Fruit fly (Drosophila melanogaster) whole organism, embryonic: ENCODE measurements around the gene CG31867.

ENCODE experiments used
- Atf6 ChIP-seq: fragments of 200-800 bp; sonication (Bioruptor generic); IDR thresholded peaks from 2 replicates; pipeline ENCODE4 v1.3.6; 2022; ENCODE audit warnings: missing biosample characterization, missing genetic modification characterization
- B-H1 ChIP-seq: fragments of 200-800 bp; sonication (Bioruptor generic); IDR thresholded peaks from 3 replicates; pipeline ENCODE4 v1.3.6; 2022; ENCODE audit warnings: missing biosample characterization, missing genetic modification characterization
- CG10366 ChIP-seq: fragments of 200-800 bp; sonication (Bioruptor generic); IDR thresholded peaks from 2 replicates; pipeline ENCODE4 v1.3.6; 2022; ENCODE audit warnings: missing biosample characterization, missing genetic modification characterization
- CG11085 ChIP-seq: fragments of 200-800 bp; sonication (Bioruptor generic); IDR thresholded peaks from 2 replicates; pipeline ENCODE4 v1.3.6; 2022; ENCODE audit warnings: missing biosample characterization, missing genetic modification characterization
- CG13296 ChIP-seq: fragments of 200-800 bp; sonication (Bioruptor generic); optimal IDR thresholded peaks from 3 replicates; lab custom pipeline; 2018; ENCODE audit warnings: missing biosample characterization, mild to moderate bottlenecking, missing genetic modification characterization
- CG14965 ChIP-seq: fragments of 200-800 bp; sonication (Bioruptor generic); optimal IDR thresholded peaks from 2 replicates; lab custom pipeline; 2016; ENCODE audit warnings: missing biosample characterization, missing genetic modification characterization, borderline replicate concordance
- CG17802 ChIP-seq: fragments of 200-800 bp; sonication (Bioruptor generic); optimal IDR thresholded peaks from 2 replicates; lab custom pipeline; 2018; ENCODE audit warnings: missing biosample characterization, mild to moderate bottlenecking, missing genetic modification characterization, moderate library complexity
- CG32532 ChIP-seq: fragments of 200-800 bp; sonication (Bioruptor generic); IDR thresholded peaks from 2 replicates; pipeline ENCODE4 v1.3.6; 2022; ENCODE audit warnings: missing biosample characterization, missing genetic modification characterization
- CG3407 ChIP-seq: fragments of 200-800 bp; sonication (Bioruptor generic); optimal IDR thresholded peaks from 2 replicates; lab custom pipeline; 2018; ENCODE audit warnings: missing biosample characterization, mild to moderate bottlenecking, missing genetic modification characterization
- CG4282 ChIP-seq: fragments of 200-800 bp; sonication (Bioruptor generic); optimal IDR thresholded peaks from 2 replicates; lab custom pipeline; 2016; ENCODE audit warnings: missing biosample characterization, missing genetic modification characterization
- CG4424 ChIP-seq: fragments of 200-800 bp; sonication (Bioruptor generic); optimal IDR thresholded peaks from 3 replicates; lab custom pipeline; 2016; ENCODE audit warnings: missing biosample characterization, missing genetic modification characterization
- CG4854 ChIP-seq: fragments of 200-800 bp; sonication (Bioruptor generic); optimal IDR thresholded peaks from 2 replicates; lab custom pipeline; 2016; ENCODE audit warnings: missing biosample characterization, missing genetic modification characterization, inconsistent platforms
- CG6175 ChIP-seq: fragments of 200-800 bp; sonication (Bioruptor generic); IDR thresholded peaks from 3 replicates; pipeline ENCODE4 v1.3.6; 2022; ENCODE audit warnings: missing biosample characterization, missing genetic modification characterization
- CG6272 ChIP-seq: fragments of 200-800 bp; sonication (Bioruptor generic); IDR thresholded peaks from 2 replicates; pipeline ENCODE4 v1.3.6; 2022; ENCODE audit warnings: missing biosample characterization, missing genetic modification characterization
- CG6683 ChIP-seq: fragments of 200-800 bp; sonication (Bioruptor generic); optimal IDR thresholded peaks from 2 replicates; lab custom pipeline; 2017; ENCODE audit warnings: missing biosample characterization, mild to moderate bottlenecking, missing genetic modification characterization, missing genetic modification reagents
- CG6791 ChIP-seq: fragments of 200-800 bp; sonication (Bioruptor generic); IDR thresholded peaks from 3 replicates; pipeline ENCODE4 v1.3.6; 2022; ENCODE audit warnings: missing biosample characterization, missing genetic modification characterization; ENCODE audit not compliant: partially characterized antibody
- CG7357 ChIP-seq: fragments of 200-800 bp; sonication (Bioruptor generic); IDR thresholded peaks from 3 replicates; pipeline ENCODE4 v1.3.6; 2022; ENCODE audit warnings: missing biosample characterization, missing genetic modification characterization
- CG8359 ChIP-seq: fragments of 200-800 bp; sonication (Bioruptor generic); optimal IDR thresholded peaks from 2 replicates; lab custom pipeline; 2017; ENCODE audit warnings: missing biosample characterization, mild to moderate bottlenecking, missing genetic modification characterization, borderline replicate concordance
- CG9609 ChIP-seq: fragments of 200-800 bp; sonication (Bioruptor generic); optimal IDR thresholded peaks from 3 replicates; lab custom pipeline; 2016; ENCODE audit warnings: missing biosample characterization, missing genetic modification characterization
- CTCF ChIP-seq: fragments of 200-800 bp; sonication (Bioruptor generic); optimal IDR thresholded peaks from 2 replicates; lab custom pipeline; 2017; ENCODE audit warnings: missing biosample characterization, mild to moderate bottlenecking, missing genetic modification characterization, moderate library complexity
- Ets65A ChIP-seq: fragments of 200-800 bp; sonication (Bioruptor generic); peaks from one replicate; lab custom pipeline; 2016; ENCODE audit warnings: missing biosample characterization, missing genetic modification characterization
- Gug ChIP-seq: fragments of 200-800 bp; sonication (Bioruptor generic); IDR thresholded peaks from 4 replicates; pipeline ENCODE4 v1.3.6; 2022; ENCODE audit warnings: missing biosample characterization, missing genetic modification characterization
- H15 ChIP-seq: fragments of 200-800 bp; sonication (Bioruptor generic); IDR thresholded peaks from 3 replicates; pipeline ENCODE4 v1.3.6; 2022; ENCODE audit warnings: missing biosample characterization, missing genetic modification characterization
- HmgD ChIP-seq: fragments of 200-800 bp; sonication (Bioruptor generic); optimal IDR thresholded peaks from 3 replicates; lab custom pipeline; 2016; ENCODE audit warnings: missing biosample characterization, missing genetic modification characterization
- Max ChIP-seq: fragments of 200-800 bp; sonication (Bioruptor generic); optimal IDR thresholded peaks from 2 replicates; lab custom pipeline; 2016; ENCODE audit warnings: missing biosample characterization, mild to moderate bottlenecking, missing genetic modification characterization
- Meics ChIP-seq: fragments of 200-800 bp; sonication (Bioruptor generic); optimal IDR thresholded peaks from 2 replicates; lab custom pipeline; 2017; ENCODE audit warnings: missing biosample characterization, mild to moderate bottlenecking, missing genetic modification characterization
- NC2α ChIP-seq: fragments of 200-800 bp; sonication (Bioruptor generic); optimal IDR thresholded peaks from 2 replicates; lab custom pipeline; 2016; ENCODE audit warnings: missing biosample characterization, missing genetic modification characterization
- NFAT ChIP-seq: fragments of 200-800 bp; sonication (Bioruptor generic); IDR thresholded peaks from 2 replicates; pipeline ENCODE4 v1.3.6; 2022; ENCODE audit warnings: missing biosample characterization, missing genetic modification characterization
- Nf-YC ChIP-seq: fragments of 200-800 bp; optimal IDR thresholded peaks from 3 replicates; lab custom pipeline; 2019; ENCODE audit warnings: missing biosample characterization, mild to moderate bottlenecking, missing genetic modification characterization, moderate library complexity
- Ravus ChIP-seq: fragments of 200-800 bp; sonication (Bioruptor generic); IDR thresholded peaks from 2 replicates; pipeline ENCODE4 v1.3.6; 2022; ENCODE audit warnings: missing biosample characterization, missing genetic modification characterization
- Sox100B ChIP-seq: fragments of 200-800 bp; sonication (Bioruptor generic); optimal IDR thresholded peaks from 3 replicates; lab custom pipeline; 2018; ENCODE audit warnings: missing biosample characterization, mild to moderate bottlenecking, missing genetic modification characterization
- Xrp1 ChIP-seq: fragments of 200-800 bp; sonication (Bioruptor generic); IDR thresholded peaks from 2 replicates; pipeline ENCODE4 v1.3.6; 2022; ENCODE audit warnings: missing biosample characterization, missing genetic modification characterization
- crc ChIP-seq: fragments of 200-800 bp; sonication (Bioruptor generic); optimal IDR thresholded peaks from 2 replicates; lab custom pipeline; 2016; ENCODE audit warnings: missing biosample characterization, missing genetic modification characterization
- croc ChIP-seq: fragments of 200-800 bp; sonication (Bioruptor generic); conservative IDR thresholded peaks from 3 replicates; pipeline ENCODE4 v1.3.6; 2022; ENCODE audit warnings: missing biosample characterization, missing genetic modification characterization
- dmrt11E ChIP-seq: fragments of 200-800 bp; sonication (Bioruptor generic); optimal IDR thresholded peaks from 3 replicates; lab custom pipeline; 2018; ENCODE audit warnings: missing biosample characterization, mild to moderate bottlenecking, missing genetic modification characterization, moderate library complexity
- fd64A ChIP-seq: fragments of 200-800 bp; sonication (Bioruptor generic); optimal IDR thresholded peaks from 3 replicates; lab custom pipeline; 2018; ENCODE audit warnings: missing biosample characterization, mild to moderate bottlenecking, missing genetic modification characterization
- ind ChIP-seq: fragments of 200-800 bp; sonication (Bioruptor generic); optimal IDR thresholded peaks from 3 replicates; lab custom pipeline; 2016; ENCODE audit warnings: missing biosample characterization, missing genetic modification characterization
- inv ChIP-seq: fragments of 200-800 bp; sonication (Bioruptor generic); IDR thresholded peaks from 2 replicates; pipeline ENCODE4 v1.3.6; 2022; ENCODE audit warnings: missing biosample characterization, missing genetic modification characterization; ENCODE audit not compliant: partially characterized antibody
- lilli ChIP-seq: fragments of 200-800 bp; sonication (Bioruptor generic); optimal IDR thresholded peaks from 3 replicates; lab custom pipeline; 2016; ENCODE audit warnings: missing biosample characterization, missing genetic modification characterization
- luna ChIP-seq: fragments of 200-800 bp; sonication (Bioruptor generic); optimal IDR thresholded peaks from 2 replicates; lab custom pipeline; 2016; ENCODE audit warnings: missing biosample characterization, missing genetic modification characterization
- mam ChIP-seq: fragments of 200-800 bp; sonication (Bioruptor generic); optimal IDR thresholded peaks from 3 replicates; lab custom pipeline; 2016; ENCODE audit warnings: missing biosample characterization, missing genetic modification characterization
- nerfin-2 ChIP-seq: fragments of 200-800 bp; sonication (Bioruptor generic); IDR thresholded peaks from 2 replicates; pipeline ENCODE4 v1.3.6; 2022; ENCODE audit warnings: missing biosample characterization, missing genetic modification characterization; ENCODE audit not compliant: partially characterized antibody
- nom ChIP-seq: fragments of 200-800 bp; sonication (Bioruptor generic); optimal IDR thresholded peaks from 2 replicates; lab custom pipeline; 2017; ENCODE audit warnings: missing biosample characterization, missing genetic modification characterization, mild to moderate bottlenecking, moderate library complexity, missing genetic modification reagents
- p53 ChIP-seq: fragments of 200-800 bp; sonication (Bioruptor generic); optimal IDR thresholded peaks from 2 replicates; lab custom pipeline; 2016; ENCODE audit warnings: missing biosample characterization, missing genetic modification characterization
- pan ChIP-seq, 4 experiments: fragments of >200 bp in 3 of 4; fragments of 200-800 bp in 1 of 4; sonication (Bioruptor generic) in 1 of 4; optimal IDR thresholded peaks in 3 of 4; IDR thresholded peaks in 1 of 4; 2 replicates each; pipeline versions ENCODE4 v1.3.6 to Lab custom; 2017 to 2022; ENCODE audit warnings: missing biosample characterization in 2 of 4, missing genetic modification characterization in 2 of 4, mixed read lengths in 1 of 4
- shn ChIP-seq: fragments of 200-800 bp; sonication (Bioruptor generic); optimal IDR thresholded peaks from 3 replicates; lab custom pipeline; 2016; ENCODE audit warnings: missing biosample characterization, missing genetic modification characterization
- sob ChIP-seq: fragments of 200-800 bp; sonication (Bioruptor generic); IDR thresholded peaks from 2 replicates; pipeline ENCODE4 v1.3.6; 2022; ENCODE audit warnings: missing biosample characterization, missing genetic modification characterization
- ssp ChIP-seq: fragments of 200-800 bp; sonication (Bioruptor generic); IDR thresholded peaks from 2 replicates; pipeline ENCODE4 v1.3.6; 2022; ENCODE audit warnings: missing biosample characterization, missing genetic modification characterization
- tna ChIP-seq: fragments of 200-800 bp; sonication (Bioruptor generic); IDR thresholded peaks from 2 replicates; pipeline ENCODE4 v1.3.6; 2022; ENCODE audit warnings: missing biosample characterization, missing genetic modification characterization; ENCODE audit not compliant: partially characterized antibody
- unpg ChIP-seq: fragments of 200-800 bp; sonication (Bioruptor generic); optimal IDR thresholded peaks from 3 replicates; lab custom pipeline; 2018; ENCODE audit warnings: missing biosample characterization, mild to moderate bottlenecking, missing genetic modification characterization, moderate library complexity
- vfl ChIP-seq: fragments of 200-800 bp; sonication (Bioruptor generic); optimal IDR thresholded peaks from 2 replicates; lab custom pipeline; 2016; ENCODE audit warnings: missing biosample characterization, missing genetic modification characterization

CG31867 gene

dm6 chr2L:11192691-11193090 is 47.5 kb upstream of the CG31867 start (continued):
- no peak for TF ChIP-seq CG6175
- TF ChIP-seq fd64A (GFP tag; lab: Kevin White, UChicago), result no peak
- TF ChIP-seq croc (GFP tag; lab: Robert Waterston, UW), result peak; percentile 40; the same call in 2 of the 3 replicates
- no peak for TF ChIP-seq crc (GFP tag; lab: Kevin White, UChicago)
- no peak for TF ChIP-seq CG4854 (GFP tag; lab: Kevin White, UChicago)
- peak; percentile 29 for TF ChIP-seq CG9609 (GFP tag; lab: Kevin White, UChicago)
- TF ChIP-seq lilli (GFP tag; lab: Kevin White, UChicago), result peak; percentile 7
- TF ChIP-seq Max (GFP tag; lab: Kevin White, UChicago), result no peak
- TF ChIP-seq vfl, result no peak
- peak; percentile 60 for TF ChIP-seq CG4424
- no peak for TF ChIP-seq mam (GFP tag; lab: Kevin White, UChicago)
- no peak for TF ChIP-seq CG6683 (GFP tag; lab: Kevin White, UChicago)
- TF ChIP-seq dmrt11E, result peak; percentile 85
- no peak for TF ChIP-seq CG14965 (GFP tag; lab: Kevin White, UChicago)
- TF ChIP-seq Meics (GFP tag; lab: Kevin White, UChicago), result no peak
- peak; percentile 32; the same call in 1 of the 3 replicates for TF ChIP-seq CG7357
- TF ChIP-seq B-H1, result 0 out of 3 replicates have a peak, but pooled peaks have one; percentile 20
- TF ChIP-seq Sox100B, result peak; percentile 23
- TF ChIP-seq p53, result no peak
- no peak for TF ChIP-seq CG4282 (GFP tag; lab: Kevin White, UChicago)
- TF ChIP-seq inv, result no peak
- peak; percentile 6 for TF ChIP-seq CG8359 (GFP tag; lab: Kevin White, UChicago)
- no peak for TF ChIP-seq HmgD
- peak; percentile 38; the same call in 1 of the 4 replicates for TF ChIP-seq Gug (GFP tag; lab: Robert Waterston, UW)
- no peak for TF ChIP-seq nom (GFP tag; lab: Kevin White, UChicago)
- peak; percentile 7; the same call in 1 of the 2 replicates for TF ChIP-seq CG6272 (GFP tag; lab: Robert Waterston, UW)
- peak; percentile 81 for TF ChIP-seq unpg
- peak; percentile 87 for TF ChIP-seq Xrp1 (GFP tag; lab: Robert Waterston, UW)
- no peak for TF ChIP-seq Nf-YC
- TF ChIP-seq CG13296, result no peak
- peak; percentile 64 for TF ChIP-seq CG3407 (GFP tag; lab: Kevin White, UChicago)
- peak; percentile 40 for TF ChIP-seq ssp (GFP tag; lab: Robert Waterston, UW)
- no peak for TF ChIP-seq luna (GFP tag; lab: Kevin White, UChicago)
- peak; percentile 38 for TF ChIP-seq CG10366 (GFP tag; lab: Robert Waterston, UW)
- no peak for TF ChIP-seq nerfin-2 (GFP tag; lab: Robert Waterston, UW)
- no peak for TF ChIP-seq CG17802
- TF ChIP-seq CTCF (GFP tag; lab: Kevin White, UChicago), result no peak
- no peak for TF ChIP-seq pan (optimal IDR thresholded peaks at IDR 0.05; lab: Kevin White, UChicago)
- TF ChIP-seq pan (GFP tag; optimal IDR thresholded peaks at IDR 0.05 in 1 of 2, IDR thresholded peaks at IDR 0.05 in 1 of 2), result peak in 1 of 2 experiments; percentile 60
- no peak for TF ChIP-seq CG6791
- peak; percentile 83 for TF ChIP-seq Ets65A (GFP tag; lab: Kevin White, UChicago)
- no peak for TF ChIP-seq CG11085 (GFP tag; lab: Robert Waterston, UW)
- TF ChIP-seq Atf6, result no peak
- TF ChIP-seq ind (GFP tag; lab: Kevin White, UChicago), result peak; percentile 35
- TF ChIP-seq shn, result peak; percentile 34
- TF ChIP-seq H15 (GFP tag; lab: Robert Waterston, UW), result peak; percentile 67; the same call in 2 of the 3 replicates
- peak; percentile 17 for TF ChIP-seq NC2α (GFP tag; lab: Kevin White, UChicago)
- TF ChIP-seq sob (GFP tag; lab: Robert Waterston, UW), result peak; percentile 43; the same call in 1 of the 2 replicates
- no peak for TF ChIP-seq Ravus (GFP tag; lab: Robert Waterston, UW)
- no peak for TF ChIP-seq tna (GFP tag; lab: Robert Waterston, UW)
- TF ChIP-seq NFAT, result 0 out of 2 replicates have a peak, but pooled peaks have one; percentile 41
- TF ChIP-seq CG32532 (GFP tag; lab: Robert Waterston, UW), result peak; percentile 30; the same call in 1 of the 2 replicates
